Fruit fly (Drosophila melanogaster) whole organism, embryonic: Measurements from ENCODE around the gene CG8814.

Source experiments
- Ada2b ChIP-seq: fragments of 200-800 bp; sonication (Bioruptor generic); IDR thresholded peaks from 2 replicates; pipeline ENCODE4 v1.3.6; 2022; ENCODE audit warnings: missing biosample characterization, missing genetic modification characterization
- CG16863 ChIP-seq: fragments of 200-800 bp; sonication (Bioruptor generic); optimal IDR thresholded peaks from 3 replicates; lab custom pipeline; 2016; ENCODE audit warnings: missing biosample characterization, missing genetic modification characterization
- CG17802 ChIP-seq: fragments of 200-800 bp; sonication (Bioruptor generic); optimal IDR thresholded peaks from 2 replicates; lab custom pipeline; 2018; ENCODE audit warnings: missing biosample characterization, mild to moderate bottlenecking, missing genetic modification characterization, moderate library complexity
- CG18764 ChIP-seq: fragments of 200-800 bp; sonication (Bioruptor generic); optimal IDR thresholded peaks from 3 replicates; lab custom pipeline; 2016; ENCODE audit warnings: missing biosample characterization, missing genetic modification characterization
- Mad ChIP-seq: fragments of 200-800 bp; sonication (Bioruptor generic); optimal IDR thresholded peaks from 2 replicates; lab custom pipeline; 2016; ENCODE audit warnings: missing biosample characterization, missing genetic modification characterization
- emc ChIP-seq: fragments of 200-800 bp; sonication (Bioruptor generic); optimal IDR thresholded peaks from 2 replicates; lab custom pipeline; 2016; ENCODE audit warnings: missing biosample characterization, missing genetic modification characterization
- hbn ChIP-seq: fragments of 200-800 bp; sonication (Bioruptor generic); IDR thresholded peaks from 2 replicates; pipeline ENCODE4 v1.3.6; 2022; ENCODE audit warnings: missing biosample characterization, missing genetic modification characterization; ENCODE audit not compliant: partially characterized antibody
- kni ChIP-seq: fragments of 200-800 bp; sonication (Bioruptor generic); optimal IDR thresholded peaks from 3 replicates; lab custom pipeline; 2017; ENCODE audit warnings: mild to moderate bottlenecking, missing biosample characterization, missing genetic modification reagents, missing genetic modification characterization
- pan ChIP-seq, 4 experiments: fragments of >200 bp in 3 of 4; fragments of 200-800 bp in 1 of 4; sonication (Bioruptor generic) in 1 of 4; optimal IDR thresholded peaks in 3 of 4; IDR thresholded peaks in 1 of 4; 2 replicates each; pipeline versions ENCODE4 v1.3.6 to Lab custom; 2017 to 2022; ENCODE audit warnings: missing biosample characterization in 2 of 4, missing genetic modification characterization in 2 of 4, mixed read lengths in 1 of 4
- sna ChIP-seq: fragments of 200-800 bp; sonication (Bioruptor generic); IDR thresholded peaks from 2 replicates; pipeline ENCODE4 v1.3.6; 2022; ENCODE audit warnings: missing biosample characterization, missing genetic modification characterization; ENCODE audit not compliant: partially characterized antibody

- TF ChIP-seq kni, result peak; percentile 33
- TF ChIP-seq CG17802 (tag; lab: Kevin White, UChicago), result no peak
- TF ChIP-seq emc (GFP tag; lab: Kevin White, UChicago), result no peak
- no peak for TF ChIP-seq Ada2b (GFP tag; lab: Robert Waterston, UW)
- no peak for TF ChIP-seq CG18764
- no peak for TF ChIP-seq sna (GFP tag; lab: Robert Waterston, UW)
- TF ChIP-seq pan (optimal IDR thresholded peaks at IDR 0.05; lab: Kevin White, UChicago), result no peak
- TF ChIP-seq pan (GFP tag; optimal IDR thresholded peaks at IDR 0.05 in 1 of 2, IDR thresholded peaks at IDR 0.05 in 1 of 2), result no peak
- no peak for TF ChIP-seq hbn
- TF ChIP-seq CG16863 (GFP tag; lab: Kevin White, UChicago), result no peak
- TF ChIP-seq Mad (GFP tag; lab: Kevin White, UChicago), result no peak
These were observed 34.8 kb upstream of the CG8814 start, which contains the start of gene CG2975 for dm6 chr2L:2839850-2840249.
